Worm (Caenorhabditis elegans) whole organism, L1 larva: ENCODE data around the gene F21C10.4.
A peak's percentile ranks its signal among the peaks of the same experiment; 100 is the strongest.

Experiments used
- C04F5.9 ChIP-seq: sonication (generic microtip); optimal IDR thresholded peaks from 2 replicates; lab custom pipeline; 2016; ENCODE audit warnings: missing genetic modification characterization, missing compliant biosample characterization
- C34B4.2 ChIP-seq: sonication (generic microtip); optimal IDR thresholded peaks from 2 replicates; lab custom pipeline; 2017; ENCODE audit warnings: mild to moderate bottlenecking, missing genetic modification characterization, missing compliant biosample characterization
- alr-1 ChIP-seq: fragments of 200-800 bp; sonication (Bioruptor generic); optimal IDR thresholded peaks from 2 replicates; lab custom pipeline; 2018; ENCODE audit warnings: borderline replicate concordance, mild to moderate bottlenecking, missing genetic modification characterization, missing compliant biosample characterization
- ama-1 ChIP-seq: fragments of 150-350 bp; optimal IDR thresholded peaks from 2 replicates; lab custom pipeline; 2014
- blmp-1 ChIP-seq: fragments of 150-350 bp; optimal IDR thresholded peaks from 2 replicates; lab custom pipeline; 2014; ENCODE audit warnings: missing biosample characterization, missing genetic modification characterization
- ceh-8 ChIP-seq: fragments of 200-800 bp; sonication (Bioruptor generic); optimal IDR thresholded peaks from 2 replicates; lab custom pipeline; 2018; ENCODE audit warnings: mild to moderate bottlenecking, missing genetic modification characterization, moderate library complexity, missing compliant biosample characterization
- ceh-82 ChIP-seq, 3 experiments: fragments of 150-350 bp in 1 of 3; sonication (generic microtip) in 2 of 3; optimal IDR thresholded peaks; 2 replicates each; lab custom pipeline; 2014 to 2017; ENCODE audit warnings: missing biosample characterization in 3 of 3, missing genetic modification characterization in 3 of 3
- ceh-88 ChIP-seq: fragments of 200-800 bp; sonication (Bioruptor generic); IDR thresholded peaks from 2 replicates; pipeline ENCODE4 v1.3.6; 2022; ENCODE audit warnings: missing genetic modification characterization, missing compliant biosample characterization
- ces-1 ChIP-seq: fragments of 150-350 bp; optimal IDR thresholded peaks from 2 replicates; lab custom pipeline; 2014; ENCODE audit warnings: missing biosample characterization, missing genetic modification reagents, missing genetic modification characterization
- dsc-1 ChIP-seq: sonication (generic microtip); optimal IDR thresholded peaks from 2 replicates; lab custom pipeline; 2016; ENCODE audit warnings: mild to moderate bottlenecking, missing genetic modification characterization, missing compliant biosample characterization
- efl-1 ChIP-seq, 4 experiments: fragments of 150-350 bp; optimal IDR thresholded peaks in 3 of 4; peaks in 1 of 4; 1 replicate in 1 of 4; 2 replicates in 3 of 4; lab custom pipeline; 2014; ENCODE audit warnings: missing biosample characterization in 2 of 4, missing genetic modification characterization in 2 of 4, missing genetic modification reagents in 2 of 4
- efl-3 ChIP-seq: fragments of 200-800 bp; sonication (Bioruptor generic); optimal IDR thresholded peaks from 2 replicates; lab custom pipeline; 2018; ENCODE audit warnings: mild to moderate bottlenecking, missing genetic modification characterization, missing compliant biosample characterization
- fkh-10 ChIP-seq: sonication (generic microtip); optimal IDR thresholded peaks from 2 replicates; lab custom pipeline; 2017; ENCODE audit warnings: missing biosample characterization, missing genetic modification reagents, missing genetic modification characterization
- fkh-4 ChIP-seq: sonication (generic microtip); optimal IDR thresholded peaks from 2 replicates; lab custom pipeline; 2016; ENCODE audit warnings: missing compliant biosample characterization, missing genetic modification characterization, borderline replicate concordance
- fkh-8 ChIP-seq: sonication (generic microtip); optimal IDR thresholded peaks from 2 replicates; lab custom pipeline; 2016; ENCODE audit warnings: mild to moderate bottlenecking, missing genetic modification characterization, missing compliant biosample characterization
- grh-1 ChIP-seq: fragments of 200-800 bp; sonication (Bioruptor generic); IDR thresholded peaks from 2 replicates; pipeline ENCODE4 v1.3.6; 2022; ENCODE audit warnings: missing genetic modification reagents, missing genetic modification characterization, missing compliant biosample characterization
- hlh-17 ChIP-seq: fragments of 200-800 bp; sonication (Bioruptor generic); optimal IDR thresholded peaks from 2 replicates; lab custom pipeline; 2018; ENCODE audit warnings: missing genetic modification characterization, mild to moderate bottlenecking, missing compliant biosample characterization, moderate library complexity, borderline replicate concordance
- hlh-4 ChIP-seq: sonication (generic microtip); optimal IDR thresholded peaks from 2 replicates; lab custom pipeline; 2016; ENCODE audit warnings: mild to moderate bottlenecking, missing genetic modification characterization, missing compliant biosample characterization
- hpl-2 ChIP-seq: fragments of 150-350 bp; optimal IDR thresholded peaks from 2 replicates; lab custom pipeline; 2014; ENCODE audit warnings: missing biosample characterization, missing genetic modification reagents, missing genetic modification characterization
- lin-13 ChIP-seq: fragments of 150-350 bp; optimal IDR thresholded peaks from 2 replicates; lab custom pipeline; 2014; ENCODE audit warnings: missing biosample characterization, missing genetic modification reagents, missing genetic modification characterization
- lin-14 ChIP-seq: fragments of 200-800 bp; sonication (Bioruptor generic); optimal IDR thresholded peaks from 2 replicates; lab custom pipeline; 2018; ENCODE audit warnings: mild to moderate bottlenecking, missing genetic modification characterization, moderate library complexity, missing compliant biosample characterization
- lin-35 ChIP-seq, 2 experiments: fragments of 150-350 bp; optimal IDR thresholded peaks; 2 replicates each; lab custom pipeline; 2014; ENCODE audit warnings: missing biosample characterization in 2 of 2, missing genetic modification characterization in 2 of 2, missing genetic modification reagents in 2 of 2
- lir-3 ChIP-seq: sonication (generic microtip); optimal IDR thresholded peaks from 2 replicates; lab custom pipeline; 2016; ENCODE audit warnings: mild to moderate bottlenecking, missing genetic modification characterization, moderate library complexity, missing compliant biosample characterization; ENCODE audit not compliant: poor library complexity
- lsy-2 ChIP-seq, 2 experiments: fragments of 150-350 bp; optimal IDR thresholded peaks; 2 replicates each; lab custom pipeline; 2014; ENCODE audit warnings: missing biosample characterization in 2 of 2, missing genetic modification characterization in 2 of 2
- mef-2 ChIP-seq: fragments of 150-350 bp; optimal IDR thresholded peaks from 2 replicates; lab custom pipeline; 2014; ENCODE audit warnings: missing biosample characterization, missing genetic modification characterization
- nhr-47 ChIP-seq: sonication (generic microtip); optimal IDR thresholded peaks from 2 replicates; lab custom pipeline; 2016; ENCODE audit warnings: mild to moderate bottlenecking, missing genetic modification characterization, moderate library complexity, missing compliant biosample characterization
- nhr-71 ChIP-seq: sonication (generic microtip); optimal IDR thresholded peaks from 2 replicates; lab custom pipeline; 2016; ENCODE audit warnings: mild to moderate bottlenecking, missing genetic modification characterization, moderate library complexity, missing compliant biosample characterization
- nhr-77 ChIP-seq: fragments of 150-350 bp; optimal IDR thresholded peaks from 2 replicates; lab custom pipeline; 2014; ENCODE audit warnings: missing biosample characterization, missing genetic modification characterization
- nhr-85 ChIP-seq: sonication (generic microtip); peaks from one replicate; lab custom pipeline; 2016; ENCODE audit warnings: missing genetic modification characterization, inconsistent platforms, missing compliant biosample characterization
- nhr-90 ChIP-seq: sonication (generic microtip); optimal IDR thresholded peaks from 2 replicates; lab custom pipeline; 2016; ENCODE audit warnings: mild to moderate bottlenecking, missing genetic modification characterization, missing compliant biosample characterization; ENCODE audit not compliant: poor library complexity
- pag-3 ChIP-seq: sonication (generic microtip); optimal IDR thresholded peaks from 2 replicates; lab custom pipeline; 2017; ENCODE audit warnings: missing genetic modification characterization, mild to moderate bottlenecking, missing compliant biosample characterization, antibody characterized with exemption, borderline replicate concordance; ENCODE audit not compliant: insufficient read depth
- pax-3 ChIP-seq: fragments of 200-800 bp; sonication (Bioruptor generic); optimal IDR thresholded peaks from 2 replicates; lab custom pipeline; 2018; ENCODE audit warnings: mild to moderate bottlenecking, missing genetic modification characterization, moderate library complexity, missing compliant biosample characterization
- rnt-1 ChIP-seq: sonication (generic microtip); optimal IDR thresholded peaks from 2 replicates; lab custom pipeline; 2016; ENCODE audit warnings: mild to moderate bottlenecking, missing genetic modification characterization, moderate library complexity, missing compliant biosample characterization
- skn-1 ChIP-seq: fragments of 150-350 bp; optimal IDR thresholded peaks from 2 replicates; lab custom pipeline; 2014; ENCODE audit warnings: missing biosample characterization, missing genetic modification characterization
- sox-4 ChIP-seq: sonication (generic microtip); optimal IDR thresholded peaks from 2 replicates; lab custom pipeline; 2016; ENCODE audit warnings: missing genetic modification characterization, missing compliant biosample characterization
- swsn-7 ChIP-seq: sonication (generic microtip); optimal IDR thresholded peaks from 2 replicates; lab custom pipeline; 2016; ENCODE audit warnings: missing genetic modification characterization, missing compliant biosample characterization
- tbx-2 ChIP-seq: sonication (generic microtip); optimal IDR thresholded peaks from 2 replicates; lab custom pipeline; 2016; ENCODE audit warnings: missing genetic modification characterization, missing compliant biosample characterization
- unc-30 ChIP-seq: sonication (generic microtip); optimal IDR thresholded peaks from 2 replicates; lab custom pipeline; 2017; ENCODE audit warnings: missing biosample characterization, missing genetic modification characterization
- unc-86 ChIP-seq: sonication (generic microtip); optimal IDR thresholded peaks from 2 replicates; lab custom pipeline; 2016; ENCODE audit warnings: missing genetic modification characterization, missing compliant biosample characterization
- vab-15 ChIP-seq: sonication (generic microtip); optimal IDR thresholded peaks from 2 replicates; lab custom pipeline; 2017; ENCODE audit warnings: missing genotype, mild to moderate bottlenecking, missing genetic modification characterization, missing compliant biosample characterization
- xbp-1 ChIP-seq: sonication (generic microtip); optimal IDR thresholded peaks from 2 replicates; lab custom pipeline; 2016; ENCODE audit warnings: missing genetic modification characterization, missing compliant biosample characterization
- zip-4 ChIP-seq: fragments of 200-800 bp; sonication (Bioruptor generic); optimal IDR thresholded peaks from 2 replicates; lab custom pipeline; 2018; ENCODE audit warnings: mild to moderate bottlenecking, missing genetic modification characterization, moderate library complexity, missing compliant biosample characterization

F21C10.4 gene

DNA sequence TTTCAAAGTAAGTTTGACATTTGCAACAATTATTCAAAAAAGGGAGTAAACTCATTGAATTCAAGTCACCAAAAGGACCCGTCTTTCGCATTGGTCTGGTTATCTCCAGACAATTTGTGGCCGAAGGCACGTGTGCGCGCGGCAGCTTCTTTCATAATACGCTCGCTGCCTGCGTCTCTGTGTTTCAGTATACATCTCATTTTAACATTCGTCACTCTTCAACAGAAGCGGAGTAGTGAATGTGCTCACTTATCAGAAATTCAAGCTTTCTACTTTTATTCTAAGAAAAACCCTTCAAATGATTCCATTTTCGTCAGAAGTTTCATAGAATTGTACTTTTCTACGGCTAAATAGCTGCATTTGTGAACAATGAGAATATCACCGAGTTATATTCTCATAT lies 2.1 kb downstream of the F21C10.4 start (continued):
- no peak for TF ChIP-seq alr-1 (tag; lab: Kevin White, UChicago)
- TF ChIP-seq lin-14 (GFP tag; lab: Kevin White, UChicago), result peak; percentile 93
- TF ChIP-seq ces-1 (GFP tag; lab: Kevin White, UChicago), result no peak
- TF ChIP-seq ceh-88, result no peak
- peak; percentile 6 to 54 (median 43) for TF ChIP-seq ceh-82 (tag; optimal IDR thresholded peaks at IDR 0.05; lab: Kevin White, UChicago)
- TF ChIP-seq sox-4 (tag; lab: Kevin White, UChicago), result peak; percentile 77
- TF ChIP-seq ceh-8 (GFP tag; lab: Kevin White, UChicago), result peak; percentile 9
- TF ChIP-seq lir-3 (tag; lab: Kevin White, UChicago), result no peak
- TF ChIP-seq zip-4, result no peak
- TF ChIP-seq rnt-1, result peak; percentile 55
- TF ChIP-seq nhr-77 (tag; lab: Kevin White, UChicago), result peak; percentile 50
- TF ChIP-seq fkh-4, result no peak
- TF ChIP-seq mef-2 (tag; lab: Kevin White, UChicago), result peak; percentile 87
- TF ChIP-seq hlh-17 (GFP tag; lab: Kevin White, UChicago), result no peak
- peak; percentile 24 for TF ChIP-seq hlh-4 (tag; lab: Kevin White, UChicago)
- no peak for TF ChIP-seq nhr-90 (tag; lab: Kevin White, UChicago)
- peak; percentile 84 for TF ChIP-seq dsc-1 (tag; lab: Kevin White, UChicago)
- no peak for TF ChIP-seq efl-3
- TF ChIP-seq grh-1 (GFP tag; lab: Robert Waterston, UW), result no peak
- no peak for TF ChIP-seq blmp-1
- no peak for TF ChIP-seq tbx-2
- TF ChIP-seq xbp-1 (tag; lab: Kevin White, UChicago), result peak; percentile 64
- peak; percentile 94 for TF ChIP-seq nhr-71 (tag; lab: Kevin White, UChicago)
- TF ChIP-seq hpl-2 (GFP tag; lab: Kevin White, UChicago), result no peak
- TF ChIP-seq lin-13, result no peak
- TF ChIP-seq unc-30 (tag; lab: Kevin White, UChicago), result no peak
- peak; percentile 91 for TF ChIP-seq unc-86 (tag; lab: Kevin White, UChicago)
- peak; percentile 65 for TF ChIP-seq swsn-7 (tag; lab: Kevin White, UChicago)
- no peak for TF ChIP-seq nhr-85 (tag; lab: Kevin White, UChicago)
- peak; percentile 99 for TF ChIP-seq fkh-8
- peak; percentile 31 for TF ChIP-seq fkh-10 (GFP tag; lab: Kevin White, UChicago)
- peak; percentile 11 for TF ChIP-seq skn-1 (tag; lab: Kevin White, UChicago)
- no peak for TF ChIP-seq ama-1
- peak; percentile 87 for TF ChIP-seq nhr-47 (tag; lab: Kevin White, UChicago)
- TF ChIP-seq lsy-2 (tag; optimal IDR thresholded peaks at IDR 0.05; lab: Kevin White, UChicago), result peak in 1 of 2 experiments; percentile 61
- peak; percentile 77 for TF ChIP-seq pax-3
- no peak for TF ChIP-seq vab-15 (tag; lab: Kevin White, UChicago)
- TF ChIP-seq lin-35 (GFP tag; optimal IDR thresholded peaks at IDR 0.05; lab: Kevin White, UChicago), result peak in 1 of 2 experiments; percentile 42
- TF ChIP-seq pag-3, result peak; percentile 35

- TF ChIP-seq efl-1 (optimal IDR thresholded peaks at IDR 0.05; lab: Kevin White, UChicago), result no peak
- peak in 1 of 2 experiments; percentile 60 for TF ChIP-seq efl-1 (GFP tag; optimal IDR thresholded peaks at IDR 0.05 in 1 of 2; lab: Kevin White, UChicago)
- no peak for TF ChIP-seq C04F5.9
- no peak for TF ChIP-seq C34B4.2 (tag; lab: Kevin White, UChicago)
- no peak for TF ChIP-seq ceh-8 (GFP tag; lab: Kevin White, UChicago)
These were observed 4.3 kb downstream of the F21C10.4 start, which contains the start of gene F21C10.19 for ce11 chrV:9130766-9131165. TSS of gene F21C10.19 (plus strand) at chrV:9131066.
